Worm (Caenorhabditis elegans) whole organism, L4/young adult: ENCODE results near the gene ZK1128.7.

Experiments used
- W03F9.2 ChIP-seq: fragments of 150-350 bp; optimal IDR thresholded peaks from 2 replicates; lab custom pipeline; 2014; ENCODE audit warnings: missing biosample characterization, missing genetic modification characterization
- dao-5 ChIP-seq: sonication (generic microtip); optimal IDR thresholded peaks from 2 replicates; lab custom pipeline; 2016; ENCODE audit warnings: missing genotype, missing genetic modification characterization, moderate library complexity, missing compliant biosample characterization
- him-1 ChIP-seq: sonication (generic microtip); optimal IDR thresholded peaks from 2 replicates; lab custom pipeline; 2016; ENCODE audit warnings: missing genotype, missing genetic modification reagents, missing genetic modification characterization, missing compliant biosample characterization

- TF ChIP-seq him-1 (tag; lab: Kevin White, UChicago): no peak
- TF ChIP-seq dao-5 (tag; lab: Kevin White, UChicago): no peak
- no peak for TF ChIP-seq W03F9.2 (tag; lab: Kevin White, UChicago)
Measured at ce11 chrIII:10149910-10150309, 13.1 kb downstream of the ZK1128.7 start.
